Worm (Caenorhabditis elegans) whole organism, L2 larva: ENCODE data around the gene Y41E3.8.
A peak's percentile ranks its signal among the peaks of the same experiment; 100 is the strongest.

Experiments used
- C34F6.9 ChIP-seq: fragments of 150-350 bp; optimal IDR thresholded peaks from 2 replicates; lab custom pipeline; 2014; ENCODE audit warnings: missing biosample characterization, missing genetic modification characterization
- F13H6.1 ChIP-seq: sonication (generic microtip); optimal IDR thresholded peaks from 2 replicates; lab custom pipeline; 2016; ENCODE audit warnings: missing genetic modification characterization, missing compliant biosample characterization
- R02D3.7 ChIP-seq: fragments of 150-350 bp; optimal IDR thresholded peaks from 2 replicates; lab custom pipeline; 2014; ENCODE audit warnings: missing biosample characterization, missing genetic modification characterization
- Y55F3AM.14 ChIP-seq: fragments of 200-800 bp; sonication (Bioruptor generic); optimal IDR thresholded peaks from 2 replicates; lab custom pipeline; 2018; ENCODE audit warnings: mild to moderate bottlenecking, missing genetic modification characterization, missing compliant biosample characterization
- ZK546.5 ChIP-seq: sonication (generic microtip); optimal IDR thresholded peaks from 2 replicates; lab custom pipeline; 2017; ENCODE audit warnings: missing biosample characterization, missing genetic modification characterization
- aly-2 ChIP-seq: fragments of 150-350 bp; optimal IDR thresholded peaks from 2 replicates; lab custom pipeline; 2014; ENCODE audit warnings: missing biosample characterization, missing genetic modification characterization
- ama-1 ChIP-seq: fragments of 150-350 bp; optimal IDR thresholded peaks from 2 replicates; lab custom pipeline; 2018; ENCODE audit warnings: inconsistent platforms
- blmp-1 ChIP-seq: sonication (generic microtip); optimal IDR thresholded peaks from 2 replicates; lab custom pipeline; 2017; ENCODE audit warnings: missing genetic modification characterization, mild to moderate bottlenecking, missing compliant biosample characterization, antibody characterized with exemption, moderate library complexity; ENCODE audit not compliant: insufficient read depth
- ceh-16 ChIP-seq: fragments of 150-350 bp; optimal IDR thresholded peaks from 2 replicates; lab custom pipeline; 2014; ENCODE audit warnings: missing biosample characterization, missing genetic modification characterization
- ceh-82 ChIP-seq: fragments of 150-350 bp; optimal IDR thresholded peaks from 2 replicates; lab custom pipeline; 2014; ENCODE audit warnings: missing biosample characterization, missing genetic modification characterization
- crh-2 ChIP-seq: sonication (generic microtip); optimal IDR thresholded peaks from 2 replicates; lab custom pipeline; 2017; ENCODE audit warnings: missing biosample characterization, missing genetic modification characterization
- dmd-4 ChIP-seq: sonication (generic microtip); optimal IDR thresholded peaks from 2 replicates; lab custom pipeline; 2017; ENCODE audit warnings: missing biosample characterization, missing genetic modification characterization
- elt-1 ChIP-seq: fragments of 150-350 bp; optimal IDR thresholded peaks from 2 replicates; lab custom pipeline; 2014; ENCODE audit warnings: missing biosample characterization, missing genetic modification characterization
- fos-1 ChIP-seq: fragments of 150-350 bp; optimal IDR thresholded peaks from 2 replicates; lab custom pipeline; 2014; ENCODE audit warnings: missing biosample characterization, missing genetic modification characterization
- gmeb-1 ChIP-seq: fragments of 150-350 bp; optimal IDR thresholded peaks from 2 replicates; lab custom pipeline; 2014; ENCODE audit warnings: missing biosample characterization, missing genetic modification characterization
- lin-11 ChIP-seq: fragments of 150-350 bp; sonication (generic microtip); optimal IDR thresholded peaks from 2 replicates; lab custom pipeline; 2014; ENCODE audit warnings: missing biosample characterization, missing genetic modification characterization, inconsistent platforms, mixed read lengths
- lin-13 ChIP-seq: fragments of 150-350 bp; optimal IDR thresholded peaks from 2 replicates; lab custom pipeline; 2014; ENCODE audit warnings: missing biosample characterization, missing genetic modification reagents, missing genetic modification characterization
- lin-39 ChIP-seq: fragments of 150-350 bp; optimal IDR thresholded peaks from 2 replicates; lab custom pipeline; 2014; ENCODE audit warnings: missing biosample characterization, missing genetic modification reagents, missing genetic modification characterization
- lsy-2 ChIP-seq, 2 experiments: fragments of 150-350 bp in 1 of 2; sonication (generic microtip) in 1 of 2; optimal IDR thresholded peaks; 2 replicates each; lab custom pipeline; 2014 to 2017; ENCODE audit warnings: missing biosample characterization in 2 of 2, missing genetic modification characterization in 2 of 2
- mab-5 ChIP-seq: fragments of 150-350 bp; optimal IDR thresholded peaks from 2 replicates; lab custom pipeline; 2014; ENCODE audit warnings: missing biosample characterization, missing genetic modification characterization
- mbf-1 ChIP-seq: sonication (generic microtip); optimal IDR thresholded peaks from 2 replicates; lab custom pipeline; 2017; ENCODE audit warnings: missing biosample characterization, missing genetic modification characterization
- mdl-1 ChIP-seq, 2 experiments: fragments of 150-350 bp in 1 of 2; sonication (generic microtip) in 1 of 2; optimal IDR thresholded peaks; 2 replicates each; lab custom pipeline; 2017; ENCODE audit warnings: missing biosample characterization in 2 of 2, missing genetic modification characterization in 2 of 2
- nhr-11 ChIP-seq: fragments of 150-350 bp; optimal IDR thresholded peaks from 2 replicates; lab custom pipeline; 2014; ENCODE audit warnings: missing biosample characterization, missing genetic modification characterization
- nhr-12 ChIP-seq: fragments of 150-350 bp; optimal IDR thresholded peaks from 2 replicates; lab custom pipeline; 2014; ENCODE audit warnings: missing biosample characterization, missing genetic modification characterization
- nhr-129 ChIP-seq: fragments of 150-350 bp; optimal IDR thresholded peaks from 2 replicates; lab custom pipeline; 2014; ENCODE audit warnings: missing biosample characterization, missing genetic modification characterization
- nhr-21 ChIP-seq: fragments of 150-350 bp; optimal IDR thresholded peaks from 2 replicates; lab custom pipeline; 2014; ENCODE audit warnings: missing biosample characterization, missing genetic modification characterization
- nhr-23 ChIP-seq: fragments of 150-350 bp; optimal IDR thresholded peaks from 2 replicates; lab custom pipeline; 2014; ENCODE audit warnings: missing biosample characterization, missing genetic modification reagents, missing genetic modification characterization
- nhr-237 ChIP-seq: fragments of 150-350 bp; optimal IDR thresholded peaks from 2 replicates; lab custom pipeline; 2014; ENCODE audit warnings: missing biosample characterization, missing genetic modification characterization
- nhr-25 ChIP-seq: fragments of 150-350 bp; sonication (generic microtip); optimal IDR thresholded peaks from 3 replicates; lab custom pipeline; 2014; ENCODE audit warnings: missing biosample characterization, missing genetic modification characterization
- nhr-6 ChIP-seq: fragments of 150-350 bp; optimal IDR thresholded peaks from 2 replicates; lab custom pipeline; 2014; ENCODE audit warnings: missing biosample characterization, missing genetic modification characterization
- nhr-77 ChIP-seq: fragments of 150-350 bp; optimal IDR thresholded peaks from 2 replicates; lab custom pipeline; 2014; ENCODE audit warnings: missing biosample characterization, missing genetic modification characterization
- peb-1 ChIP-seq: fragments of 150-350 bp; optimal IDR thresholded peaks from 2 replicates; lab custom pipeline; 2014; ENCODE audit warnings: missing biosample characterization, missing genetic modification characterization
- skn-1 ChIP-seq: sonication (generic microtip); optimal IDR thresholded peaks from 2 replicates; lab custom pipeline; 2017; ENCODE audit warnings: missing biosample characterization, missing genetic modification characterization
- sma-3 ChIP-seq: sonication (generic microtip); optimal IDR thresholded peaks from 2 replicates; lab custom pipeline; 2016; ENCODE audit warnings: missing genetic modification reagents, missing genetic modification characterization, missing compliant biosample characterization
- sma-9 ChIP-seq, 2 experiments: fragments of 150-350 bp in 1 of 2; sonication (generic microtip) in 1 of 2; optimal IDR thresholded peaks; 2 replicates each; lab custom pipeline; 2014 to 2016; ENCODE audit warnings: missing genetic modification characterization in 2 of 2, mild to moderate bottlenecking in 1 of 2, missing biosample characterization in 1 of 2, missing compliant biosample characterization in 1 of 2, missing genetic modification reagents in 1 of 2, moderate library complexity in 1 of 2
- unc-39 ChIP-seq: fragments of 150-350 bp; optimal IDR thresholded peaks from 2 replicates; lab custom pipeline; 2014; ENCODE audit warnings: missing biosample characterization, missing genetic modification characterization
- unc-55 ChIP-seq: fragments of 150-350 bp; sonication (generic microtip); optimal IDR thresholded peaks from 3 replicates; lab custom pipeline; 2014; ENCODE audit warnings: missing biosample characterization, missing genetic modification reagents, missing genetic modification characterization
- unc-62 ChIP-seq: fragments of 150-350 bp; optimal IDR thresholded peaks from 2 replicates; lab custom pipeline; 2014; ENCODE audit warnings: missing biosample characterization, missing genetic modification reagents, missing genetic modification characterization
- zag-1 ChIP-seq: fragments of 150-350 bp; optimal IDR thresholded peaks from 2 replicates; lab custom pipeline; 2014; ENCODE audit warnings: missing biosample characterization, missing genetic modification characterization
- ztf-1 ChIP-seq: fragments of 200-800 bp; sonication (Bioruptor generic); conservative IDR thresholded peaks from 2 replicates; pipeline ENCODE4 v1.3.6; 2022; ENCODE audit warnings: missing genetic modification characterization, missing compliant biosample characterization
- ztf-11 ChIP-seq: sonication (generic microtip); optimal IDR thresholded peaks from 2 replicates; lab custom pipeline; 2017; ENCODE audit warnings: missing biosample characterization, missing genetic modification characterization
- ztf-4 ChIP-seq: fragments of 150-350 bp; optimal IDR thresholded peaks from 2 replicates; lab custom pipeline; 2014; ENCODE audit warnings: missing biosample characterization, missing genetic modification characterization

Gene Y41E3.8

ce11 chrIV:15036974-15037373 is 8.2 kb upstream of the Y41E3.8 start, which contains the start of gene eef-1B.2 (continued):
- TF ChIP-seq mab-5 (tag; lab: Kevin White, UChicago) (peak; percentile 10), peb-1 (no peak), nhr-23 (tag; lab: Kevin White, UChicago) (no peak), sma-3 (peak; percentile 56), ZK546.5 (no peak)
- TF ChIP-seq, all 48 proteins: peak for 16

ce11 chrIV:15029565-15029964 is 787 bp upstream of the Y41E3.8 start:
- TF ChIP-seq ztf-11 (tag; lab: Kevin White, UChicago) (no peak), ama-1 (lab: Kevin White, UChicago) (no peak)

ce11 chrIV:15028386-15028785 is 392 bp downstream of the Y41E3.8 start:
- TF ChIP-seq fos-1 (tag; lab: Kevin White, UChicago), result no peak

ce11 chrIV:15027884-15028283 is 894 bp downstream of the Y41E3.8 start:
- TF ChIP-seq gmeb-1 (tag; lab: Kevin White, UChicago) (no peak), nhr-237 (no peak), nhr-25 (tag; lab: Kevin White, UChicago) (no peak), zag-1 (no peak), nhr-6 (tag; lab: Kevin White, UChicago) (no peak), lin-39 (tag; lab: Kevin White, UChicago) (no peak), ceh-16 (tag; lab: Kevin White, UChicago) (no peak), lin-11 (no peak), unc-62 (GFP tag; lab: Kevin White, UChicago) (no peak), elt-1 (no peak), C34F6.9 (no peak), nhr-23 (tag; lab: Kevin White, UChicago) (no peak), sma-9 (GFP tag; optimal IDR thresholded peaks at IDR 0.05; lab: Kevin White, UChicago) (no peak), sma-9 (tag; optimal IDR thresholded peaks at IDR 0.05; lab: Kevin White, UChicago) (no peak), skn-1 (tag; lab: Kevin White, UChicago) (no peak), F13H6.1 (no peak), unc-39 (tag; lab: Kevin White, UChicago) (no peak), ama-1 (lab: Kevin White, UChicago) (no peak), ceh-82 (no peak), Y55F3AM.14 (GFP tag; lab: Kevin White, UChicago) (no peak)

- TF ChIP-seq C34F6.9 (no peak), sma-3 (no peak)
- TF ChIP-seq, all 48 proteins: peak for 0
These were observed 1.4 kb downstream of the Y41E3.8 start for ce11 chrIV:15027334-15027733.

ce11 chrIV:15025384-15025783 is 3.4 kb downstream of the Y41E3.8 start, which contains the start of gene fcd-2:
Gene fcd-2 (plus strand): TSS chrIV:15025710.
- TF ChIP-seq lsy-2 (tag; optimal IDR thresholded peaks at IDR 0.05; lab: Kevin White, UChicago), result peak in 1 of 2 experiments; percentile 67
- peak; percentile 3 for TF ChIP-seq ztf-4 (tag; lab: Kevin White, UChicago)
- TF ChIP-seq nhr-129 (tag; lab: Kevin White, UChicago), result peak; percentile 73
- no peak for TF ChIP-seq peb-1
- no peak for TF ChIP-seq ceh-16 (tag; lab: Kevin White, UChicago)
- TF ChIP-seq gmeb-1 (tag; lab: Kevin White, UChicago), result peak; percentile 86
- no peak for TF ChIP-seq dmd-4 (tag; lab: Kevin White, UChicago)
- no peak for TF ChIP-seq nhr-21 (tag; lab: Kevin White, UChicago)
- TF ChIP-seq nhr-11 (tag; lab: Kevin White, UChicago), result no peak
- no peak for TF ChIP-seq blmp-1 (tag; lab: Kevin White, UChicago)
- no peak for TF ChIP-seq elt-1
- TF ChIP-seq nhr-77 (tag; lab: Kevin White, UChicago), result no peak
- peak; percentile 63 for TF ChIP-seq lin-13 (GFP tag; lab: Kevin White, UChicago)
- no peak for TF ChIP-seq mdl-1 (tag; optimal IDR thresholded peaks at IDR 0.05; lab: Kevin White, UChicago)
- TF ChIP-seq sma-9 (GFP tag; optimal IDR thresholded peaks at IDR 0.05; lab: Kevin White, UChicago), result no peak
- no peak for TF ChIP-seq sma-9 (tag; optimal IDR thresholded peaks at IDR 0.05; lab: Kevin White, UChicago)
- TF ChIP-seq sma-3, result peak; percentile 21
- TF ChIP-seq R02D3.7 (tag; lab: Kevin White, UChicago), result no peak
- no peak for TF ChIP-seq aly-2 (tag; lab: Kevin White, UChicago)
- TF ChIP-seq nhr-25 (tag; lab: Kevin White, UChicago), result peak; percentile 22
- peak; percentile 66 for TF ChIP-seq C34F6.9
- no peak for TF ChIP-seq F13H6.1
- TF ChIP-seq unc-55 (GFP tag; lab: Kevin White, UChicago), result peak; percentile 76
- TF ChIP-seq mbf-1 (tag; lab: Kevin White, UChicago), result no peak
- TF ChIP-seq crh-2 (tag; lab: Kevin White, UChicago), result peak; percentile 48
- peak; percentile 24 for TF ChIP-seq fos-1 (tag; lab: Kevin White, UChicago)
- no peak for TF ChIP-seq lin-11
- no peak for TF ChIP-seq unc-39 (tag; lab: Kevin White, UChicago)
- no peak for TF ChIP-seq nhr-12 (tag; lab: Kevin White, UChicago)
- TF ChIP-seq ztf-1 (GFP tag; lab: Robert Waterston, UW), result no peak
